Fruit fly (Drosophila melanogaster): ENCODE results near the gene GILT1.

Gene GILT1

DNA sequence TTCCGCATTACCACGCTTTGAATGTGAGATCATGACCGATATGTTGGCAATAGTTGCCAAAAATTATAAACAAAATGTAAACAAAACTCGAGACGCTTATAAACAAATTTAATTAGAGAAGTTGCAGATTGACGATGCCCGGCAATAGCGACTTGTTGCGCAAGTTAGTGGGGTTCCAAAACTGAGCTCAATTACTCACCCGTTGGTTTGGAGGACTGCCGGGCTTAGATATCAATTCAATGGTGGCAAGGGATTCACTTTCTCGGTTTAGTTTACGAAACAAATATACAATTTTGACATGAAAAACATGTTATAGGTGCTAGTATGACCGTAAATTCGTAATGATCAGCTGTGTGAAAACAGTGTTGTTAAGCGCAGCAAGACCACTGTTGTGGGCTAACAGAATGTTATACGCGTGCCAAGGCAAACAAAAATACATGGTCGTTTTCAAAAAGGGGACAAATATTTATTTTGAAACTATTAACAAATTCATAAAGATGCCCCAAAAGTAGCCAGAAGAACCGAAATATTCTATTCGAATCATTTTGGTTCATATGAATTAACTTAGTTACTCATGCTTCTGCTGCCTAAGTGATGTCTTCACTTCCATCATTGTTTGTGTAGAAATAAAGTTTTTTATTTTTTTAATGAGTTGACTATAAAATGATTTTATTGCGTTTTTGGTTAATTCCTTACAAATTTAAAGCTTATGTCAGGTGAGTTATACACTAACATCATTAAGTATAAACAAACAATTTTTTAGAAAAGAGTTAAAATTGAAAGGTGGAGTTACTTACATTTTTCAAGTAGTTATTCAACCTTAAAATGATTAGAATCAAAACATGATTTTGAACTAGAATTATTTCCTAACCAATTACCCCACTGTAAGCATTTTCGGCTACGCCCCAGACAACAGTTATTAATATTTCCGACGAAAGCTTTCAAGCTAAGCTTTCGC lies 34.8 kb downstream of the GILT1 start, which contains the start of gene Elp6 (continued):
- TF ChIP-seq mam (GFP tag; optimal IDR thresholded peaks at IDR 0.05) (peak; percentile 63), MBD-R2 (GFP tag; IDR thresholded peaks at IDR 0.05) (peak; percentile 60; the same call in 1 of the 2 replicates), lab (GFP tag; optimal IDR thresholded peaks at IDR 0.05) (peak; percentile 72), NC2β (GFP tag; optimal IDR thresholded peaks at IDR 0.05) (no peak), her (GFP tag; optimal IDR thresholded peaks at IDR 0.05) (no peak), ken (GFP tag; IDR thresholded peaks at IDR 0.05) (0 out of 3 replicates have a peak, but pooled peaks have one; percentile 20), CG10565 (GFP tag; optimal IDR thresholded peaks at IDR 0.05) (no peak), CG3847 (GFP tag; IDR thresholded peaks at IDR 0.05) (peak; percentile 32; the same call in 1 of the 2 replicates), slbo (GFP tag; IDR thresholded peaks at IDR 0.05) (peak; percentile 88), CG33213 (GFP tag; optimal IDR thresholded peaks at IDR 0.05) (peak; percentile 37), CG34422 (GFP tag; IDR thresholded peaks at IDR 0.05) (peak; percentile 61), lbe (GFP tag; optimal IDR thresholded peaks at IDR 0.05) (peak; percentile 26), CG18599 (GFP tag; optimal IDR thresholded peaks at IDR 0.05) (peak; percentile 78), Scr (GFP tag; IDR thresholded peaks at IDR 0.05; ENCODE audit: partially characterized antibody) (no peak), hth (optimal IDR thresholded peaks at IDR 0.05) (no peak), gcm (GFP tag; optimal IDR thresholded peaks at IDR 0.05) (no peak), tin (GFP tag; optimal IDR thresholded peaks at IDR 0.05) (peak; percentile 45), bsh (GFP tag; optimal IDR thresholded peaks at IDR 0.05) (peak; percentile 19 to 24), dmrt11E (tag; optimal IDR thresholded peaks at IDR 0.05) (no peak), Sin3A (optimal IDR thresholded peaks at IDR 0.05) (no peak), tup (GFP tag; optimal IDR thresholded peaks at IDR 0.05) (no peak), CG2202 (tag; optimal IDR thresholded peaks at IDR 0.05) (no peak), maf-S (GFP tag; optimal IDR thresholded peaks at IDR 0.05) (peak; percentile 31), Lim3 (GFP tag; IDR thresholded peaks at IDR 0.05) (no peak), dimm (GFP tag; IDR thresholded peaks at IDR 0.05) (0 out of 2 replicates have a peak, but pooled peaks have one; percentile 9), B-H2 (GFP tag; optimal IDR thresholded peaks at IDR 0.05) (no peak), Hmr (GFP tag; optimal IDR thresholded peaks at IDR 0.05) (peak; percentile 77), Tbp (GFP tag; optimal IDR thresholded peaks at IDR 0.05) (no peak), Poxn (GFP tag; IDR thresholded peaks at IDR 0.05) (no peak), CG4404 (GFP tag; IDR thresholded peaks at IDR 0.05) (no peak), Drgx (GFP tag; IDR thresholded peaks at IDR 0.05) (peak; percentile 63), unpg (GFP tag; optimal IDR thresholded peaks at IDR 0.05) (peak; percentile 38), CG18476 (GFP tag; optimal IDR thresholded peaks at IDR 0.05) (peak; percentile 75), gt (GFP tag; IDR thresholded peaks at IDR 0.05) (no peak), CG17568 (GFP tag; optimal IDR thresholded peaks at IDR 0.05) (peak; percentile 38), al (GFP tag; IDR thresholded peaks at IDR 0.05) (peak; percentile 35; the same call in 1 of the 2 replicates), Bdp1 (GFP tag; optimal IDR thresholded peaks at IDR 0.05) (no peak), sug (tag; optimal IDR thresholded peaks at IDR 0.05) (peak; percentile 41), HHEX (GFP tag; optimal IDR thresholded peaks at IDR 0.05) (peak; percentile 71), CG13123 (GFP tag; optimal IDR thresholded peaks at IDR 0.05) (peak; percentile 33), pros (GFP tag; optimal IDR thresholded peaks at IDR 0.05) (no peak), nmo (GFP tag; optimal IDR thresholded peaks at IDR 0.05) (peak; percentile 62), gce (GFP tag; IDR thresholded peaks at IDR 0.05) (peak; percentile 39; the same call in 1 of the 3 replicates), ham (GFP tag; IDR thresholded peaks at IDR 0.05) (no peak), cas (GFP tag; IDR thresholded peaks at IDR 0.05) (no peak), sisA (GFP tag; IDR thresholded peaks at IDR 0.05) (peak; percentile 63; the same call in 1 of the 2 replicates), nau (GFP tag; optimal IDR thresholded peaks at IDR 0.05) (no peak), Sry-β (GFP tag; optimal IDR thresholded peaks at IDR 0.05) (no peak), Spps (tag; optimal IDR thresholded peaks at IDR 0.05) (no peak)
